Fruit fly (Drosophila melanogaster) whole organism, adult: Measurements from ENCODE around the gene CG42269.

Experiments
- CG11617 ChIP-seq: fragments of 200-800 bp; sonication (Bioruptor generic); optimal IDR thresholded peaks from 2 replicates; lab custom pipeline; 2017; ENCODE audit warnings: mild to moderate bottlenecking, missing biosample characterization, missing genetic modification reagents, missing genetic modification characterization
- CG5204 ChIP-seq: fragments of 200-800 bp; sonication (Bioruptor generic); optimal IDR thresholded peaks from 2 replicates; lab custom pipeline; 2016; ENCODE audit warnings: missing biosample characterization, missing genetic modification characterization
- Clk ChIP-seq: fragments of 200-800 bp; sonication (Bioruptor generic); optimal IDR thresholded peaks from 2 replicates; lab custom pipeline; 2017; ENCODE audit warnings: missing biosample characterization, missing genetic modification characterization
- cic ChIP-seq: fragments of 200-800 bp; sonication (Bioruptor generic); optimal IDR thresholded peaks from 2 replicates; lab custom pipeline; 2017; ENCODE audit warnings: missing biosample characterization, mild to moderate bottlenecking, missing genetic modification characterization, moderate library complexity
- kay ChIP-seq: fragments of 200-800 bp; sonication (Bioruptor generic); peaks from one replicate; lab custom pipeline; 2016; ENCODE audit warnings: missing biosample characterization, missing genetic modification characterization, borderline replicate concordance
- ovo ChIP-seq: fragments of 200-800 bp; sonication (Bioruptor generic); optimal IDR thresholded peaks from 2 replicates; lab custom pipeline; 2016; ENCODE audit warnings: missing biosample characterization, missing genetic modification characterization
- tj ChIP-seq: fragments of 200-800 bp; sonication (Bioruptor generic); optimal IDR thresholded peaks from 3 replicates; lab custom pipeline; 2017; ENCODE audit warnings: missing biosample characterization, mild to moderate bottlenecking, missing genetic modification characterization, moderate library complexity

DNA sequence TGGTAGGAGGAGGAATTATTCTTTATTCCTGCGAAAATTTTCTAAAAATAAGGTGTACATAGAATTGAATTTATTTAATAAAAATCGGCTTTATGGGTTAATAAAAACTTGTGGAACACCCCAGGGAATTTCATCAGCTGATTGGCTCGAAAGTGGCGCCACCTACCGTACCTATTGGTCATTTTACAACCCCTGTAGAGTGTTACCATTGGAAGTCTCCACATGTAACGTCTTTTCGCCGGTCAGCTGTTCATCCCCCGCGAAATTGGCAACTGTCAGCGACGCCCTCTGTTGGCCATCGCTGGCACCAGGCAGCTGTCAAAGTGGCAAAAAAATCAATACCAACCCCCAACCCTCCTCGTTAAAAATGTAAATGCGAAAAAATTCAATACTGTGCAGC is 16.5 kb downstream of the CG42269 start, which contains the start of gene CG13293:
- TF ChIP-seq CG5204 (no peak), kay (GFP tag; lab: Kevin White, UChicago) (no peak), CG11617 (GFP tag; lab: Kevin White, UChicago) (no peak), cic (GFP tag; lab: Kevin White, UChicago) (no peak), ovo (GFP tag; lab: Kevin White, UChicago) (no peak), Clk (GFP tag; lab: Kevin White, UChicago) (no peak), tj (GFP tag; lab: Kevin White, UChicago) (no peak)
